Fruit fly (Drosophila melanogaster): ENCODE data around the gene CG46464.

Gene CG46464

dm6 chrX:17489853-17490252, 46.1 kb upstream of the CG46464 start (continued):
- TF ChIP-seq CG3919 (GFP tag; optimal IDR thresholded peaks at IDR 0.05) (peak; percentile 63), CG10669 (GFP tag; optimal IDR thresholded peaks at IDR 0.05) (peak; percentile 49), CG8632 (GFP tag; optimal IDR thresholded peaks at IDR 0.05) (peak; percentile 76), CG15336 (GFP tag; IDR thresholded peaks at IDR 0.05) (no peak), Hr38 (GFP tag; optimal IDR thresholded peaks at IDR 0.05) (no peak), eg (GFP tag; IDR thresholded peaks at IDR 0.05) (0 out of 3 replicates have a peak, but pooled peaks have one; percentile 14), CG11762 (GFP tag; optimal IDR thresholded peaks at IDR 0.05; ENCODE audit: insufficient read depth) (peak; percentile 33), svp (GFP tag) (peak; percentile 76), achi (GFP tag; optimal IDR thresholded peaks at IDR 0.05) (peak; percentile 55), CG8119 (GFP tag; IDR thresholded peaks at IDR 0.05) (peak; percentile 50), acj6 (GFP tag; optimal IDR thresholded peaks at IDR 0.05) (peak; percentile 40), Hr4 (GFP tag; optimal IDR thresholded peaks at IDR 0.05) (peak; percentile 43), Sox15 (GFP tag; optimal IDR thresholded peaks at IDR 0.05) (peak; percentile 61), spab (GFP tag; optimal IDR thresholded peaks at IDR 0.05) (peak; percentile 9), CG3032 (tag; optimal IDR thresholded peaks at IDR 0.05) (no peak), topi (GFP tag; optimal IDR thresholded peaks at IDR 0.05) (peak; percentile 89), CG6792 (GFP tag; optimal IDR thresholded peaks at IDR 0.05) (peak; percentile 75), Gug (GFP tag; IDR thresholded peaks at IDR 0.05) (no peak)

- TF ChIP-seq fd85E (GFP tag; optimal IDR thresholded peaks at IDR 0.05) (no peak), CG6163 (GFP tag; IDR thresholded peaks at IDR 0.05) (peak; percentile 76; the same call in 2 of the 3 replicates), dsx (GFP tag; optimal IDR thresholded peaks at IDR 0.05; ENCODE audit: poor library complexity, severe bottlenecking) (peak; percentile 52), eg (GFP tag; IDR thresholded peaks at IDR 0.05) (peak; percentile 52; the same call in 2 of the 3 replicates), CG6276 (GFP tag; optimal IDR thresholded peaks at IDR 0.05) (peak; percentile 58), CG16779 (tag; optimal IDR thresholded peaks at IDR 0.05) (peak; percentile 63), Met (GFP tag; optimal IDR thresholded peaks at IDR 0.05) (no peak), CG10669 (GFP tag; optimal IDR thresholded peaks at IDR 0.05) (peak; percentile 34), CG3032 (tag; optimal IDR thresholded peaks at IDR 0.05) (peak; percentile 51), Eip78C (GFP tag) (peak; percentile 21), spab (GFP tag; optimal IDR thresholded peaks at IDR 0.05) (peak; percentile 51), CG9139 (GFP tag; optimal IDR thresholded peaks at IDR 0.05) (peak; percentile 70), net (GFP tag; optimal IDR thresholded peaks at IDR 0.05) (peak; percentile 8), CG32006 (GFP tag; optimal IDR thresholded peaks at IDR 0.05) (no peak), CG6808 (GFP tag; optimal IDR thresholded peaks at IDR 0.05) (peak; percentile 75), CG15336 (GFP tag; IDR thresholded peaks at IDR 0.05) (peak; percentile 38; the same call in 1 of the 2 replicates), Ets96B (tag; optimal IDR thresholded peaks at IDR 0.05) (peak; percentile 57), CG1621 (tag; optimal IDR thresholded peaks at IDR 0.05) (peak; percentile 35), CG8319 (GFP tag; optimal IDR thresholded peaks at IDR 0.05) (no peak), Eip75B (GFP tag; optimal IDR thresholded peaks at IDR 0.05) (no peak), svp (GFP tag) (peak; percentile 94), ss (GFP tag; optimal IDR thresholded peaks at IDR 0.05) (peak; percentile 79), fd59A (GFP tag; optimal IDR thresholded peaks at IDR 0.05) (peak; percentile 2), CG8119 (GFP tag; IDR thresholded peaks at IDR 0.05) (peak; percentile 25; the same call in 1 of the 3 replicates)
Observed at dm6 chrX:17488422-17488821, 44.6 kb upstream of the CG46464 start.

- TF ChIP-seq Eip78C (GFP tag) (peak; percentile 47), svp (GFP tag) (peak; percentile 61), CG15336 (GFP tag; IDR thresholded peaks at IDR 0.05) (no peak)
Observed at dm6 chrX:17485293-17486056, 41.7 kb upstream of the CG46464 start.

Data from whole organism, prepupa.